Fruit fly (Drosophila melanogaster): ENCODE measurements around the gene RNaseX25.

DNA sequence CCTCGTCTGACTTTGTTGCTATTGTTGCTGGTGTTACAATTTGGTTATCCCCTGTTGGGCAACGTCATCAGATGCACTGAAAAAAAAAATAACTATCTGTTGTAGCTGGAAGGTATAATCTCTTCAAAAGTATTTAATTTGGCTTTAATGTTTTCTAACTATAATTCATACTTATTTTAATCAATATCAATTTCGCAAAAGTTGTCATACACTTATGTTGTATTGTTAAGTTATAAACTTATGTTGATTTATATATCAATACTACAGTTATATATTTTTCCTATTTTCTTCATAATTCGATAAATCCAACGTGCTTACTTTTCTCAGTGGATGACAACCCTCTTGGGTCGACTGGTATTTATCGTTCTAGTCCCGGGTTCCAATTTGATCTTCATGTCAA is 16.7 kb upstream of the RNaseX25 start:
- TF ChIP-seq CG31224 (GFP tag; IDR thresholded peaks at IDR 0.05) (no peak), nmo (GFP tag; optimal IDR thresholded peaks at IDR 0.05) (peak; percentile 49), caup (GFP tag; optimal IDR thresholded peaks at IDR 0.05; ENCODE audit: severe bottlenecking) (no peak), gce (GFP tag; IDR thresholded peaks at IDR 0.05) (no peak)

Data from whole organism, embryonic.